Fruit fly (Drosophila melanogaster) whole organism, embryonic: ENCODE results near the gene inaE.

Experiments
- ATbp ChIP-seq: fragments of 200-800 bp; sonication (Bioruptor generic); optimal IDR thresholded peaks from 2 replicates; lab custom pipeline; 2017; ENCODE audit warnings: missing biosample characterization, mild to moderate bottlenecking, missing genetic modification characterization, missing genetic modification reagents
- CG11085 ChIP-seq: fragments of 200-800 bp; sonication (Bioruptor generic); IDR thresholded peaks from 2 replicates; pipeline ENCODE4 v1.3.6; 2022; ENCODE audit warnings: missing biosample characterization, missing genetic modification characterization
- CG11560 ChIP-seq: fragments of 200-800 bp; sonication (Bioruptor generic); IDR thresholded peaks from 3 replicates; pipeline ENCODE4 v1.3.6; 2022; ENCODE audit warnings: missing biosample characterization, missing genetic modification characterization
- CG11696 ChIP-seq: fragments of 200-800 bp; sonication (Bioruptor generic); IDR thresholded peaks from 2 replicates; pipeline ENCODE4 v1.3.6; 2022; ENCODE audit warnings: missing biosample characterization, missing genetic modification characterization
- CG12744 ChIP-seq: fragments of 200-800 bp; sonication (Bioruptor generic); optimal IDR thresholded peaks from 2 replicates; lab custom pipeline; 2016; ENCODE audit warnings: missing biosample characterization, missing genetic modification characterization
- CG13894 ChIP-seq: fragments of 200-800 bp; sonication (Bioruptor generic); optimal IDR thresholded peaks from 3 replicates; lab custom pipeline; 2018; ENCODE audit warnings: missing biosample characterization, mild to moderate bottlenecking, missing genetic modification characterization, moderate library complexity
- CG14441 ChIP-seq: fragments of 200-800 bp; sonication (Bioruptor generic); IDR thresholded peaks from 2 replicates; pipeline ENCODE4 v1.3.6; 2022; ENCODE audit warnings: missing biosample characterization, missing genetic modification characterization
- CG16815 ChIP-seq: fragments of 200-800 bp; sonication (Bioruptor generic); optimal IDR thresholded peaks from 3 replicates; lab custom pipeline; 2017; ENCODE audit warnings: missing biosample characterization, mild to moderate bottlenecking, missing genetic modification characterization
- CG17186 ChIP-seq: fragments of 200-800 bp; sonication (Bioruptor generic); optimal IDR thresholded peaks from 3 replicates; lab custom pipeline; 2017; ENCODE audit warnings: missing biosample characterization, missing genetic modification reagents, missing genetic modification characterization
- CG18011 ChIP-seq: fragments of 200-800 bp; sonication (Bioruptor generic); optimal IDR thresholded peaks from 2 replicates; lab custom pipeline; 2017; ENCODE audit warnings: missing biosample characterization, missing genetic modification characterization, mild to moderate bottlenecking, moderate library complexity, missing genotype
- CG1832 ChIP-seq: fragments of 200-800 bp; sonication (Bioruptor generic); optimal IDR thresholded peaks from 2 replicates; lab custom pipeline; 2017; ENCODE audit warnings: missing biosample characterization, mild to moderate bottlenecking, missing genetic modification characterization, inconsistent platforms
- CG32532 ChIP-seq: fragments of 200-800 bp; sonication (Bioruptor generic); IDR thresholded peaks from 2 replicates; pipeline ENCODE4 v1.3.6; 2022; ENCODE audit warnings: missing biosample characterization, missing genetic modification characterization
- CG3407 ChIP-seq: fragments of 200-800 bp; sonication (Bioruptor generic); optimal IDR thresholded peaks from 2 replicates; lab custom pipeline; 2018; ENCODE audit warnings: missing biosample characterization, mild to moderate bottlenecking, missing genetic modification characterization
- CG4282 ChIP-seq: fragments of 200-800 bp; sonication (Bioruptor generic); optimal IDR thresholded peaks from 2 replicates; lab custom pipeline; 2016; ENCODE audit warnings: missing biosample characterization, missing genetic modification characterization
- CG7987 ChIP-seq: fragments of 200-800 bp; sonication (Bioruptor generic); optimal IDR thresholded peaks from 2 replicates; lab custom pipeline; 2018; ENCODE audit warnings: missing biosample characterization, mild to moderate bottlenecking, missing genetic modification characterization, moderate library complexity
- CG8290 ChIP-seq, 3 experiments: fragments of 200-800 bp; sonication (Bioruptor generic); optimal IDR thresholded peaks; 2 replicates each; lab custom pipeline; 2016 to 2019; ENCODE audit warnings: missing biosample characterization in 3 of 3, missing genetic modification characterization in 3 of 3, mild to moderate bottlenecking in 2 of 3, moderate library complexity in 1 of 3
- CG8478 ChIP-seq: fragments of >200 bp; optimal IDR thresholded peaks from 2 replicates; lab custom pipeline; 2018
- Camta ChIP-seq: fragments of 200-800 bp; sonication (Bioruptor generic); optimal IDR thresholded peaks from 2 replicates; lab custom pipeline; 2016; ENCODE audit warnings: missing biosample characterization, missing genetic modification characterization
- D19A ChIP-seq: fragments of 200-800 bp; optimal IDR thresholded peaks from 3 replicates; lab custom pipeline; 2019; ENCODE audit warnings: missing biosample characterization, mild to moderate bottlenecking, missing genetic modification characterization, moderate library complexity
- Dfd ChIP-seq, 2 experiments: fragments of >200 bp; optimal IDR thresholded peaks; 2 replicates each; lab custom pipeline; 2017; ENCODE audit warnings: missing biosample characterization in 2 of 2, missing genetic modification characterization in 2 of 2
- Doc3 ChIP-seq: fragments of 200-800 bp; sonication (Bioruptor generic); IDR thresholded peaks from 3 replicates; pipeline ENCODE4 v1.3.6; 2022; ENCODE audit warnings: missing biosample characterization, missing genetic modification characterization; ENCODE audit not compliant: partially characterized antibody
- Ets65A ChIP-seq: fragments of 200-800 bp; sonication (Bioruptor generic); peaks from one replicate; lab custom pipeline; 2016; ENCODE audit warnings: missing biosample characterization, missing genetic modification characterization
- Ets97D ChIP-seq: fragments of 200-800 bp; sonication (Bioruptor generic); optimal IDR thresholded peaks from 3 replicates; lab custom pipeline; 2016; ENCODE audit warnings: missing biosample characterization, missing genetic modification characterization
- Fer2 ChIP-seq: fragments of 200-800 bp; sonication (Bioruptor generic); optimal IDR thresholded peaks from 2 replicates; lab custom pipeline; 2018; ENCODE audit warnings: missing biosample characterization, mild to moderate bottlenecking, missing genetic modification characterization, moderate library complexity
- GATAe ChIP-seq: fragments of 200-800 bp; sonication (Bioruptor generic); conservative IDR thresholded peaks from 2 replicates; pipeline ENCODE4 v1.3.6; 2022; ENCODE audit warnings: missing biosample characterization, missing genetic modification characterization
- Gsc ChIP-seq: fragments of 200-800 bp; sonication (Bioruptor generic); IDR thresholded peaks from 2 replicates; pipeline ENCODE4 v1.3.6; 2022; ENCODE audit warnings: missing biosample characterization, missing genetic modification characterization
- H2.0 ChIP-seq: fragments of 200-800 bp; sonication (Bioruptor generic); IDR thresholded peaks from 2 replicates; pipeline ENCODE4 v1.3.6; 2022; ENCODE audit warnings: missing biosample characterization, missing genetic modification characterization
- HLH4C ChIP-seq: fragments of 200-800 bp; sonication (Bioruptor generic); IDR thresholded peaks from 3 replicates; pipeline ENCODE4 v1.3.6; 2022; ENCODE audit warnings: missing biosample characterization, missing genetic modification characterization; ENCODE audit not compliant: partially characterized antibody
- Jarid2 ChIP-seq: fragments of 200-800 bp; sonication (Bioruptor generic); optimal IDR thresholded peaks from 3 replicates; lab custom pipeline; 2017; ENCODE audit warnings: mild to moderate bottlenecking, missing biosample characterization, missing genetic modification reagents, missing genetic modification characterization
- Lpt ChIP-seq: fragments of >200 bp; optimal IDR thresholded peaks from 2 replicates; lab custom pipeline; 2018; ENCODE audit warnings: missing biosample characterization, missing genetic modification characterization
- MESR4 ChIP-seq: fragments of 200-800 bp; sonication (Bioruptor generic); optimal IDR thresholded peaks from 2 replicates; lab custom pipeline; 2018; ENCODE audit warnings: missing biosample characterization, mild to moderate bottlenecking, missing genetic modification characterization, moderate library complexity
- Meics ChIP-seq: fragments of 200-800 bp; sonication (Bioruptor generic); optimal IDR thresholded peaks from 2 replicates; lab custom pipeline; 2017; ENCODE audit warnings: missing biosample characterization, mild to moderate bottlenecking, missing genetic modification characterization
- Nf-YA ChIP-seq: fragments of 200-800 bp; sonication (Bioruptor generic); IDR thresholded peaks from 2 replicates; pipeline ENCODE4 v1.3.6; 2022; ENCODE audit warnings: missing biosample characterization, missing genetic modification characterization
- Side ChIP-seq: fragments of 200-800 bp; sonication (Bioruptor generic); optimal IDR thresholded peaks from 2 replicates; lab custom pipeline; 2016; ENCODE audit warnings: missing biosample characterization, missing genetic modification characterization
- ase ChIP-seq: fragments of 200-800 bp; sonication (Bioruptor generic); IDR thresholded peaks from 3 replicates; pipeline ENCODE4 v1.3.6; 2022; ENCODE audit warnings: missing biosample characterization, missing genetic modification characterization
- cad ChIP-seq: fragments of >200 bp; optimal IDR thresholded peaks from 2 replicates; lab custom pipeline; 2017; ENCODE audit warnings: missing biosample characterization, missing genetic modification characterization
- chn ChIP-seq: fragments of 200-800 bp; sonication (Bioruptor generic); optimal IDR thresholded peaks from 2 replicates; lab custom pipeline; 2016; ENCODE audit warnings: missing biosample characterization, missing genetic modification characterization
- crp ChIP-seq, 2 experiments: fragments of 200-800 bp; sonication (Bioruptor generic); optimal IDR thresholded peaks; 2 replicates in 1 of 2; 3 replicates in 1 of 2; lab custom pipeline; 2017; ENCODE audit warnings: missing biosample characterization in 2 of 2, missing genetic modification characterization in 2 of 2, mild to moderate bottlenecking in 1 of 2, moderate library complexity in 1 of 2
- dati ChIP-seq: fragments of 200-800 bp; sonication (Bioruptor generic); IDR thresholded peaks from 2 replicates; pipeline ENCODE4 v1.3.6; 2022; ENCODE audit warnings: missing biosample characterization, missing genetic modification characterization
- gfzf ChIP-seq: fragments of 200-800 bp; sonication (Bioruptor generic); optimal IDR thresholded peaks from 2 replicates; lab custom pipeline; 2016; ENCODE audit warnings: missing biosample characterization, mild to moderate bottlenecking, missing genetic modification characterization, moderate library complexity
- hb ChIP-seq: fragments of 200-800 bp; sonication (Bioruptor generic); IDR thresholded peaks from 3 replicates; pipeline ENCODE4 v1.3.6; 2022; ENCODE audit warnings: missing biosample characterization, missing genetic modification characterization; ENCODE audit not compliant: partially characterized antibody
- inv ChIP-seq: fragments of 200-800 bp; sonication (Bioruptor generic); IDR thresholded peaks from 2 replicates; pipeline ENCODE4 v1.3.6; 2022; ENCODE audit warnings: missing biosample characterization, missing genetic modification characterization; ENCODE audit not compliant: partially characterized antibody
- lov ChIP-seq, 2 experiments: fragments of 200-800 bp in 1 of 2; fragments of >200 bp in 1 of 2; sonication (Bioruptor generic) in 1 of 2; IDR thresholded peaks in 1 of 2; optimal IDR thresholded peaks in 1 of 2; 2 replicates in 1 of 2; 3 replicates in 1 of 2; pipeline versions ENCODE4 v1.3.6 to Lab custom; 2017 to 2022; ENCODE audit warnings: missing biosample characterization in 1 of 2, missing genetic modification characterization in 1 of 2
- maf-S ChIP-seq: fragments of 200-800 bp; sonication (Bioruptor generic); optimal IDR thresholded peaks from 2 replicates; lab custom pipeline; 2016; ENCODE audit warnings: missing biosample characterization, missing genetic modification characterization
- peb ChIP-seq: fragments of 200-800 bp; sonication (Bioruptor generic); IDR thresholded peaks from 2 replicates; pipeline ENCODE4 v1.3.6; 2022; ENCODE audit warnings: missing biosample characterization, missing genetic modification characterization
- prd ChIP-seq, 3 experiments: fragments of >200 bp in 2 of 3; fragments of 200-800 bp in 1 of 3; sonication (Bioruptor generic) in 1 of 3; optimal IDR thresholded peaks in 2 of 3; IDR thresholded peaks in 1 of 3; 2 replicates in 2 of 3; 3 replicates in 1 of 3; pipeline versions ENCODE4 v1.3.6 to Lab custom; 2017 to 2022; ENCODE audit warnings: missing biosample characterization in 1 of 3, missing genetic modification characterization in 1 of 3
- shn ChIP-seq: fragments of 200-800 bp; sonication (Bioruptor generic); optimal IDR thresholded peaks from 3 replicates; lab custom pipeline; 2016; ENCODE audit warnings: missing biosample characterization, missing genetic modification characterization
- trh ChIP-seq: fragments of 200-800 bp; sonication (Bioruptor generic); optimal IDR thresholded peaks from 2 replicates; lab custom pipeline; 2016; ENCODE audit warnings: missing biosample characterization, missing genetic modification characterization
- wdn ChIP-seq: fragments of 200-800 bp; sonication (Bioruptor generic); IDR thresholded peaks from 2 replicates; pipeline ENCODE4 v1.3.6; 2022; ENCODE audit warnings: missing biosample characterization, missing genetic modification characterization

inaE gene

DNA sequence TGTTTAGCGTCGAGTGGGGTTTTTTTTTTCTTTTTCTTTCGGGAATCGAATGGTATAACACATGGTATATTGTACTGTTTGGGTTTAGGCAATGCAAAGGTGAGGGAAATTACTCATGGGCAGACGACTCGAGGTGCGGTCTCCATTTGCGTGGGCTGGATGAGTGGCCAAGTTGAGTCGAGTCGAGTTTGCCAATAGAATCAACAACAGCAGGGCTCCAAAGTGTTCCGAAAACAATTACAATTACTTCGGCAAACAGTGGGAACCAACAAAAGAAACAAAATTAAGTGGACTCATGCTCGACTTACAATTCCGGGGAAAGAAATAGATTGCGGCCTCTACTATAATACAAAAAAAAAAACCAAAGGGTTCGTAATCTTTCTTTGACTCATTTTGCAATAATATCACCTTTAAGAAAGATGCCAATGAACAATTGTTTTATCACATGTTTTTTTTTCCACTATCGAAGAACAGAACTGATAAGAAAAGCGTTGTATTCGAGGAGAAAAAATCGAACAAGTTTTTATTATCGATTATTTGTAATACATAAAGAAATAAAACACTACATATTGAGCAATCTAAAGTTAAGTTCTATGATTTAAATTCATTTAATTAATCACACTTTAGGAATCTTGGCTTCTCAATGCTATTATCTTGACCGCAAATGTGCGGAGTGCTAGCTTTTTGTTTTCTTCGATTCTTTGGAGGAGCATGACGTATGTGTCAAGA, 37.0 kb downstream of the inaE start (continued):
- TF ChIP-seq Nf-YA (GFP tag; lab: Robert Waterston, UW) (no peak), CG11696 (GFP tag; lab: Robert Waterston, UW) (peak; percentile 80), Ets65A (peak; percentile 77), prd (optimal IDR thresholded peaks at IDR 0.05; lab: Kevin White, UChicago) (no peak), prd (GFP tag; IDR thresholded peaks at IDR 0.05; lab: Robert Waterston, UW) (no peak), Dfd (GFP tag; optimal IDR thresholded peaks at IDR 0.05; lab: Kevin White, UChicago) (no peak), CG12744 (GFP tag; lab: Kevin White, UChicago) (no peak), gfzf (GFP tag; lab: Kevin White, UChicago) (no peak), Lpt (GFP tag; lab: Kevin White, UChicago) (no peak), CG13894 (tag; lab: Kevin White, UChicago) (no peak), chn (no peak), crp (GFP tag; optimal IDR thresholded peaks at IDR 0.05; lab: Kevin White, UChicago) (no peak), GATAe (no peak), CG17186 (GFP tag; lab: Kevin White, UChicago) (no peak), trh (GFP tag; lab: Kevin White, UChicago) (no peak), wdn (no peak), Meics (GFP tag; lab: Kevin White, UChicago) (peak; percentile 16), lov (optimal IDR thresholded peaks at IDR 0.05; lab: Kevin White, UChicago) (no peak), lov (GFP tag; IDR thresholded peaks at IDR 0.05; lab: Robert Waterston, UW) (no peak), Fer2 (tag; lab: Kevin White, UChicago) (no peak), ase (no peak), ATbp (GFP tag; lab: Kevin White, UChicago) (peak; percentile 57), CG14441 (GFP tag; lab: Robert Waterston, UW) (no peak), CG3407 (GFP tag; lab: Kevin White, UChicago) (peak; percentile 42), dati (GFP tag; lab: Robert Waterston, UW) (no peak), Side (GFP tag; lab: Kevin White, UChicago) (no peak), maf-S (GFP tag; lab: Kevin White, UChicago) (no peak), CG4282 (GFP tag; lab: Kevin White, UChicago) (no peak), hb (GFP tag; lab: Robert Waterston, UW) (no peak), CG11560 (tag; lab: Robert Waterston, UW) (no peak), Gsc (GFP tag; lab: Robert Waterston, UW) (no peak), HLH4C (no peak), CG18011 (GFP tag; lab: Kevin White, UChicago) (no peak), CG16815 (GFP tag; lab: Kevin White, UChicago) (no peak), CG1832 (GFP tag; lab: Kevin White, UChicago) (no peak), D19A (tag; lab: Kevin White, UChicago) (no peak), CG8478 (lab: Kevin White, UChicago) (no peak), peb (GFP tag; lab: Robert Waterston, UW) (no peak), CG7987 (GFP tag; lab: Kevin White, UChicago) (peak; percentile 21), cad (GFP tag; lab: Kevin White, UChicago) (no peak), CG8290 (GFP tag; optimal IDR thresholded peaks at IDR 0.05; lab: Kevin White, UChicago) (no peak), CG8290 (tag; optimal IDR thresholded peaks at IDR 0.05; lab: Kevin White, UChicago) (peak in 1 of 2 experiments; percentile 7), Doc3 (GFP tag; lab: Robert Waterston, UW) (no peak), Camta (no peak), Ets97D (no peak), MESR4 (no peak), inv (GFP tag; lab: Robert Waterston, UW) (no peak), shn (no peak), CG11085 (GFP tag; lab: Robert Waterston, UW) (no peak), CG32532 (GFP tag; lab: Robert Waterston, UW) (no peak), H2.0 (GFP tag; lab: Robert Waterston, UW) (no peak), Jarid2 (GFP tag; lab: Kevin White, UChicago) (no peak)
